Worm (Caenorhabditis elegans): ENCODE measurements around the gene gad-3.

DNA sequence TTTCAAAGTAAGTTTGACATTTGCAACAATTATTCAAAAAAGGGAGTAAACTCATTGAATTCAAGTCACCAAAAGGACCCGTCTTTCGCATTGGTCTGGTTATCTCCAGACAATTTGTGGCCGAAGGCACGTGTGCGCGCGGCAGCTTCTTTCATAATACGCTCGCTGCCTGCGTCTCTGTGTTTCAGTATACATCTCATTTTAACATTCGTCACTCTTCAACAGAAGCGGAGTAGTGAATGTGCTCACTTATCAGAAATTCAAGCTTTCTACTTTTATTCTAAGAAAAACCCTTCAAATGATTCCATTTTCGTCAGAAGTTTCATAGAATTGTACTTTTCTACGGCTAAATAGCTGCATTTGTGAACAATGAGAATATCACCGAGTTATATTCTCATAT is 44.2 kb downstream of the gad-3 start:
- TF ChIP-seq ztf-29 (GFP tag; IDR thresholded peaks at IDR 0.05), result no peak
- TF ChIP-seq ref-1 (GFP tag; conservative IDR thresholded peaks at IDR 0.05), result no peak
- TF ChIP-seq cog-1 (tag; optimal IDR thresholded peaks at IDR 0.05), result no peak
- TF ChIP-seq tab-1 (GFP tag; IDR thresholded peaks at IDR 0.05), result no peak

All from whole organism, midembryonic.